Worm (Caenorhabditis elegans) whole organism, L3 larva: ENCODE data around the gene F16B4.7.

ENCODE experiments used
- ceh-16 ChIP-seq: sonication (generic microtip); optimal IDR thresholded peaks from 2 replicates; lab custom pipeline; 2017; ENCODE audit warnings: missing biosample characterization, missing genetic modification characterization
- egl-27 ChIP-seq: sonication (generic microtip); optimal IDR thresholded peaks from 4 replicates; lab custom pipeline; 2017; ENCODE audit warnings: missing biosample characterization, missing genetic modification reagents, missing genetic modification characterization
- egl-5 ChIP-seq: fragments of 150-350 bp; optimal IDR thresholded peaks from 2 replicates; lab custom pipeline; 2017; ENCODE audit warnings: missing biosample characterization, missing genetic modification reagents, missing genetic modification characterization, inconsistent platforms
- eor-1 ChIP-seq, 2 experiments: fragments of 150-350 bp; optimal IDR thresholded peaks; 2 replicates each; lab custom pipeline; 2014 to 2018; ENCODE audit warnings: missing biosample characterization in 2 of 2, missing genetic modification characterization in 2 of 2
- mdl-1 ChIP-seq: fragments of 150-350 bp; optimal IDR thresholded peaks from 2 replicates; lab custom pipeline; 2014; ENCODE audit warnings: missing biosample characterization, missing genetic modification characterization
- nhr-25 ChIP-seq: sonication (generic microtip); optimal IDR thresholded peaks from 2 replicates; lab custom pipeline; 2017; ENCODE audit warnings: missing biosample characterization, missing genetic modification characterization
- nhr-28 ChIP-seq: fragments of 150-350 bp; optimal IDR thresholded peaks from 2 replicates; lab custom pipeline; 2014; ENCODE audit warnings: missing biosample characterization, missing genetic modification characterization
- nhr-76 ChIP-seq: fragments of 150-350 bp; sonication (generic microtip); optimal IDR thresholded peaks from 5 replicates; lab custom pipeline; 2014; ENCODE audit warnings: missing biosample characterization, missing genetic modification characterization
- nhr-77 ChIP-seq: fragments of 150-350 bp; optimal IDR thresholded peaks from 2 replicates; lab custom pipeline; 2014; ENCODE audit warnings: missing biosample characterization, missing genetic modification characterization
- pqm-1 ChIP-seq: fragments of 150-350 bp; optimal IDR thresholded peaks from 2 replicates; lab custom pipeline; 2017; ENCODE audit warnings: missing biosample characterization, missing genetic modification characterization, inconsistent platforms
- skn-1 ChIP-seq: fragments of 150-350 bp; optimal IDR thresholded peaks from 2 replicates; lab custom pipeline; 2014; ENCODE audit warnings: missing biosample characterization, missing genetic modification characterization
- unc-62 ChIP-seq: fragments of 150-350 bp; sonication (generic microtip); optimal IDR thresholded peaks from 4 replicates; lab custom pipeline; 2014; ENCODE audit warnings: missing biosample characterization, missing genetic modification reagents, missing genetic modification characterization

Gene F16B4.7

DNA sequence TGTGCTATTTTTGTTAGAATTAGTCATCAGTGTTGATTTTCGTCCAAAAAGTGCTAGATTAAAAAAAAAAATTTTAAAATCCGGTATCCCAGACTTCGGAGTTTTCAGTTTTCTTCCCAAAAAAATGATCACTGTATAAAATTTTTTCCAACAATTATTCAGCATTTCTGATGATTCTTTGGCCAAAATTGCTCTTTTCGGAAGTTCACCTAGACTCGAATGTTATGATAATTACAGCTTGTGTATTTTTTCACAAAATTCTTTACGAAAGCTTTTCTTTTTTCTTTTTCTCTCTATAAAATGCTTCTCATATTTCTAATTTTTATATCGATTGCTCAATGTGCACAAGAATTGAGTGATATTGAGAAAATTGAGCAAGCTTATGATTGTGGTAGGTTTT, 46.2 kb downstream of the F16B4.7 start, which contains the start of gene irld-17:
TSS of gene irld-17 (plus strand) at position 301 of the 400 bp plus-strand sequence.
- no peak for TF ChIP-seq nhr-25 (tag; lab: Kevin White, UChicago)
- TF ChIP-seq ceh-16 (tag; lab: Kevin White, UChicago) = no peak
- TF ChIP-seq eor-1 (tag; optimal IDR thresholded peaks at IDR 0.05; lab: Kevin White, UChicago) = no peak
- no peak for TF ChIP-seq unc-62
- TF ChIP-seq nhr-76 (tag; lab: Kevin White, UChicago) = no peak
- no peak for TF ChIP-seq mdl-1 (tag; lab: Kevin White, UChicago)
- no peak for TF ChIP-seq nhr-28 (tag; lab: Kevin White, UChicago)
- no peak for TF ChIP-seq pqm-1 (tag; lab: Kevin White, UChicago)
- TF ChIP-seq skn-1 = no peak
- TF ChIP-seq egl-5 = no peak
- no peak for TF ChIP-seq nhr-77 (tag; lab: Kevin White, UChicago)
- TF ChIP-seq egl-27 (tag; lab: Kevin White, UChicago) = no peak
